Worm (Caenorhabditis elegans): ENCODE results near the gene K08D9.2.

K08D9.2 gene

DNA sequence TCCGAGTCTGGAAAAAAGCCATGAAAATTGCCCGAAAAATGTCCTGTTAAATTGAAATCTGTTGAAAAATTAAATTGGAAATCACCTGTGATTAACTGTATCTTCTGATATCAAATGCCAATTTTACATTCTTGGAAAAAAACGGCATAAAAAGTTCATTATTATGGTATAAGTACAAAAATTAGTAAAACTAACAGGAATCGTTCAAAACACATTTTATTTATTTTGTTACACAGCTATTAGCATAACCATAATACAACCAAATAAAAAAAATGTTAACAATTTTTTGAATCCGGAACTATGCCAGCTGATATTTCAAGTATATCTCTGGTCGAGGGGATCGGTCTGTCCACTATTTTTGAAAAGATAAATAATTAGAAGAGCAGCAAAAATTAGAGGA is 3.1 kb downstream of the K08D9.2 start, which contains the start of gene K08D9.10:
K08D9.10 (plus strand) TSS at position 301 of the 400 bp plus-strand sequence.
- TF ChIP-seq F49E8.2 (tag; optimal IDR thresholded peaks at IDR 0.05; ENCODE audit: insufficient read depth) (no peak), mxl-1 (tag; optimal IDR thresholded peaks at IDR 0.05) (no peak), C17E4.6 (GFP tag; IDR thresholded peaks at IDR 0.05) (no peak), ztf-3 (GFP tag; optimal IDR thresholded peaks at IDR 0.05) (no peak), let-607 (tag; optimal IDR thresholded peaks at IDR 0.05) (no peak), dpff-1 (tag; optimal IDR thresholded peaks at IDR 0.05) (no peak), madf-3 (GFP tag; IDR thresholded peaks at IDR 0.05) (no peak), bed-2 (GFP tag; IDR thresholded peaks at IDR 0.05) (no peak), madf-10 (tag; optimal IDR thresholded peaks at IDR 0.05) (no peak)

- TF ChIP-seq bed-1 (GFP tag; IDR thresholded peaks at IDR 0.05) (no peak), fkh-3 (tag; optimal IDR thresholded peaks at IDR 0.05) (no peak), ceh-27 (GFP tag; optimal IDR thresholded peaks at IDR 0.05) (no peak), ztf-18 (tag; optimal IDR thresholded peaks at IDR 0.05) (no peak), akir-1 (GFP tag; optimal IDR thresholded peaks at IDR 0.05) (no peak), nfyb-1 (GFP tag; IDR thresholded peaks at IDR 0.05) (no peak), attf-6 (GFP tag; IDR thresholded peaks at IDR 0.05) (no peak), F57C9.4 (tag; optimal IDR thresholded peaks at IDR 0.05) (no peak), ekl-4 (GFP tag; IDR thresholded peaks at IDR 0.05) (no peak), tlf-1 (GFP tag; optimal IDR thresholded peaks at IDR 0.05) (no peak), ceh-58 (GFP tag; IDR thresholded peaks at IDR 0.05) (no peak), dpff-1 (tag; optimal IDR thresholded peaks at IDR 0.05) (no peak)
Observed at ce11 chrV:3234887-3235286, 7.4 kb downstream of the K08D9.2 start, which contains the start of gene K08D9.6. Gene K08D9.6, minus strand, starts transcription at chrV:3234987.

DNA sequence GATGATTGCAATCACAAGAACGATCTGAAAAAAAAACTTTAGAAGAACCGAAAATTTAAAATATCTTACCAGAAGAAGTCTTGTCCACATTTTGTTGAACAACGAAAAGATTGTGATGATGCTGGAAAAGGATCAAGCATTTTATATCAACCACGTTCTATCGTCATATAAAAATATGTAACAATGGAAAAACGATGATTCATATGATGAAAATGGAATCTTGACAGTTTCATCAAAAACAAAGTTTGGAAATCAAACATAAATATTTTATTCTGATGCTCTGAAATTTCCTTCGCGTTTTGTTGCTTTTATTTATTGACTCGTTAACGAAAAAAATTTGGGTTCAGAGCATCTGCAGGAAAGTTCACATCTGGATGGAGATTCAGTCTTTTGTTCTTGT is 9.1 kb downstream of the K08D9.2 start, which contains the start of the genes K08D9.9 and str-16:
K08D9.9 (minus strand) TSS at position 101 of the 400 bp plus-strand sequence.
str-16 (plus strand) TSS at position 266 of the 400 bp plus-strand sequence.
- TF ChIP-seq nhr-90 (tag; optimal IDR thresholded peaks at IDR 0.05) (no peak), rpc-1 (optimal IDR thresholded peaks at IDR 0.05) (no peak), rpc-1 (tag; optimal IDR thresholded peaks at IDR 0.05) (no peak), C06A6.2 (GFP tag; conservative IDR thresholded peaks at IDR 0.05) (no peak), gei-17 (GFP tag; optimal IDR thresholded peaks at IDR 0.05) (no peak), F57A8.1 (GFP tag; optimal IDR thresholded peaks at IDR 0.05) (no peak), zfh-2 (GFP tag; conservative IDR thresholded peaks at IDR 0.05) (no peak), D2030.7 (GFP tag; IDR thresholded peaks at IDR 0.05) (no peak), Y53G8AR.9 (GFP tag; conservative IDR thresholded peaks at IDR 0.05) (no peak), ceh-27 (GFP tag; optimal IDR thresholded peaks at IDR 0.05) (no peak), F55B11.4 (tag; optimal IDR thresholded peaks at IDR 0.05; ENCODE audit: borderline replicate concordance, insufficient read depth) (no peak), B0261.1 (tag; optimal IDR thresholded peaks at IDR 0.05) (no peak), mel-28 (tag; optimal IDR thresholded peaks at IDR 0.05; ENCODE audit: borderline replicate concordance) (no peak), nhr-27 (tag; optimal IDR thresholded peaks at IDR 0.05) (no peak), ztf-6 (GFP tag; IDR thresholded peaks at IDR 0.05) (no peak), madf-6 (GFP tag; IDR thresholded peaks at IDR 0.05) (no peak), lag-1 (GFP tag; IDR thresholded peaks at IDR 0.05) (no peak), B0336.3 (GFP tag; IDR thresholded peaks at IDR 0.05) (no peak), F52B5.7 (tag; optimal IDR thresholded peaks at IDR 0.05) (no peak), snpc-1.1 (tag; optimal IDR thresholded peaks at IDR 0.05; ENCODE audit: insufficient read depth) (no peak), ceh-100 (GFP tag; IDR thresholded peaks at IDR 0.05) (no peak)

Measured in whole organism, young adult.